Worm (Caenorhabditis elegans) whole organism, young adult: ENCODE measurements around the gene T08G3.13.

Experiments used
- B0019.2 ChIP-seq: fragments of 200-800 bp; sonication (Bioruptor generic); conservative IDR thresholded peaks from 2 replicates; pipeline ENCODE4 v1.3.6; 2022; ENCODE audit warnings: missing genetic modification reagents, missing genetic modification characterization, missing compliant biosample characterization
- B0035.1 ChIP-seq: sonication (generic microtip); optimal IDR thresholded peaks from 2 replicates; lab custom pipeline; 2016; ENCODE audit warnings: missing genetic modification characterization, mild to moderate bottlenecking, missing compliant biosample characterization, missing genotype, missing genetic modification reagents
- B0261.1 ChIP-seq: sonication (generic microtip); optimal IDR thresholded peaks from 2 replicates; lab custom pipeline; 2016; ENCODE audit warnings: mild to moderate bottlenecking, missing genetic modification characterization, moderate library complexity, missing compliant biosample characterization
- C06A6.2 ChIP-seq: fragments of 200-800 bp; sonication (Bioruptor generic); conservative IDR thresholded peaks from 2 replicates; pipeline ENCODE4 v1.3.6; 2022; ENCODE audit warnings: missing genetic modification characterization, missing compliant biosample characterization
- C17E4.6 ChIP-seq: fragments of 200-800 bp; sonication (Bioruptor generic); IDR thresholded peaks from 2 replicates; pipeline ENCODE4 v1.3.6; 2022; ENCODE audit warnings: missing genetic modification reagents, missing genetic modification characterization, missing compliant biosample characterization
- D2030.7 ChIP-seq: fragments of 200-800 bp; sonication (Bioruptor generic); IDR thresholded peaks from 2 replicates; pipeline ENCODE4 v1.3.6; 2022; ENCODE audit warnings: missing genetic modification reagents, missing genetic modification characterization, missing compliant biosample characterization
- F10E7.11 ChIP-seq: sonication (generic microtip); optimal IDR thresholded peaks from 2 replicates; lab custom pipeline; 2017; ENCODE audit warnings: mild to moderate bottlenecking, missing genetic modification characterization, moderate library complexity, missing compliant biosample characterization
- F22D6.2 ChIP-seq: sonication (generic microtip); optimal IDR thresholded peaks from 2 replicates; lab custom pipeline; 2016; ENCODE audit warnings: mild to moderate bottlenecking, missing genetic modification characterization, missing compliant biosample characterization
- F23B12.7 ChIP-seq: sonication (generic microtip); optimal IDR thresholded peaks from 2 replicates; lab custom pipeline; 2017; ENCODE audit warnings: missing genetic modification characterization, mild to moderate bottlenecking, missing compliant biosample characterization, antibody characterized with exemption, moderate library complexity; ENCODE audit not compliant: insufficient read depth
- F39B2.1 ChIP-seq: fragments of 200-800 bp; sonication (Bioruptor generic); IDR thresholded peaks from 2 replicates; pipeline ENCODE4 v1.3.6; 2022; ENCODE audit warnings: missing genetic modification reagents, missing genetic modification characterization, missing compliant biosample characterization
- F52B5.7 ChIP-seq: sonication (generic microtip); optimal IDR thresholded peaks from 2 replicates; lab custom pipeline; 2016; ENCODE audit warnings: mild to moderate bottlenecking, missing genetic modification characterization, missing compliant biosample characterization
- T26A5.8 ChIP-seq: sonication (generic microtip); optimal IDR thresholded peaks from 2 replicates; lab custom pipeline; 2016; ENCODE audit warnings: missing genetic modification characterization, missing compliant biosample characterization
- Y67H2A.10 ChIP-seq: fragments of 200-800 bp; sonication (Bioruptor generic); conservative IDR thresholded peaks from 2 replicates; pipeline ENCODE4 v1.3.6; 2022; ENCODE audit warnings: missing genetic modification reagents, missing genetic modification characterization, missing compliant biosample characterization
- akir-1 ChIP-seq: fragments of 200-800 bp; sonication (Bioruptor generic); optimal IDR thresholded peaks from 2 replicates; lab custom pipeline; 2018; ENCODE audit warnings: mild to moderate bottlenecking, missing genetic modification characterization, moderate library complexity, missing compliant biosample characterization
- ama-1 ChIP-seq, 3 experiments: fragments of 150-350 bp in 1 of 3; sonication (generic microtip) in 2 of 3; optimal IDR thresholded peaks; 2 replicates each; lab custom pipeline; 2014 to 2018; ENCODE audit warnings: missing biosample characterization in 2 of 3, missing genetic modification characterization in 2 of 3, missing genetic modification reagents in 2 of 3
- aptf-2 ChIP-seq: fragments of 200-800 bp; sonication (Bioruptor generic); conservative IDR thresholded peaks from 2 replicates; pipeline ENCODE4 v1.3.6; 2022; ENCODE audit warnings: missing genetic modification reagents, missing genetic modification characterization, missing compliant biosample characterization
- attf-3 ChIP-seq: fragments of 200-800 bp; sonication (Bioruptor generic); conservative IDR thresholded peaks from 2 replicates; pipeline ENCODE4 v1.3.6; 2022; ENCODE audit warnings: missing genetic modification reagents, missing genetic modification characterization, missing compliant biosample characterization
- bed-1 ChIP-seq: fragments of 200-800 bp; sonication (Bioruptor generic); IDR thresholded peaks from 2 replicates; pipeline ENCODE4 v1.3.6; 2022; ENCODE audit warnings: missing genetic modification reagents, missing genetic modification characterization, missing compliant biosample characterization
- cebp-1 ChIP-seq, 2 experiments: fragments of 200-800 bp in 1 of 2; sonication (Bioruptor generic) in 1 of 2; sonication (generic microtip) in 1 of 2; IDR thresholded peaks in 1 of 2; optimal IDR thresholded peaks in 1 of 2; 2 replicates each; pipeline versions ENCODE4 v1.3.6 to Lab custom; 2017 to 2022; ENCODE audit warnings: missing compliant biosample characterization in 2 of 2, missing genetic modification characterization in 2 of 2, mild to moderate bottlenecking in 1 of 2, missing genetic modification reagents in 1 of 2, moderate library complexity in 1 of 2
- ceh-79 ChIP-seq: sonication (generic microtip); optimal IDR thresholded peaks from 2 replicates; lab custom pipeline; 2017; ENCODE audit warnings: mild to moderate bottlenecking, missing genetic modification characterization, missing compliant biosample characterization
- egl-18 ChIP-seq: fragments of 200-800 bp; sonication (Bioruptor generic); IDR thresholded peaks from 2 replicates; pipeline ENCODE4 v1.3.6; 2022; ENCODE audit warnings: missing genetic modification reagents, missing genetic modification characterization, missing compliant biosample characterization
- egl-44 ChIP-seq: fragments of 200-800 bp; sonication (Bioruptor generic); IDR thresholded peaks from 2 replicates; pipeline ENCODE4 v1.3.6; 2022; ENCODE audit warnings: missing genetic modification reagents, missing genetic modification characterization, missing compliant biosample characterization
- him-1 ChIP-seq: sonication (generic microtip); optimal IDR thresholded peaks from 2 replicates; lab custom pipeline; 2016; ENCODE audit warnings: missing genotype, missing genetic modification reagents, missing genetic modification characterization, missing compliant biosample characterization
- hmg-20 ChIP-seq: fragments of 200-800 bp; sonication (Bioruptor generic); IDR thresholded peaks from 2 replicates; pipeline ENCODE4 v1.3.6; 2022; ENCODE audit warnings: missing genetic modification reagents, missing genetic modification characterization, missing compliant biosample characterization
- hrde-1 ChIP-seq: sonication (generic microtip); optimal IDR thresholded peaks from 2 replicates; lab custom pipeline; 2016; ENCODE audit warnings: missing genetic modification characterization, mild to moderate bottlenecking, missing compliant biosample characterization, moderate library complexity, missing genotype, missing genetic modification reagents, borderline replicate concordance
- lin-40 ChIP-seq: sonication (generic microtip); optimal IDR thresholded peaks from 2 replicates; lab custom pipeline; 2016; ENCODE audit warnings: missing genetic modification characterization, mild to moderate bottlenecking, missing compliant biosample characterization, missing genotype, missing genetic modification reagents
- madf-10 ChIP-seq: sonication (generic microtip); optimal IDR thresholded peaks from 2 replicates; lab custom pipeline; 2016; ENCODE audit warnings: mild to moderate bottlenecking, missing genetic modification characterization, missing compliant biosample characterization
- madf-3 ChIP-seq: fragments of 200-800 bp; sonication (Bioruptor generic); IDR thresholded peaks from 2 replicates; pipeline ENCODE4 v1.3.6; 2022; ENCODE audit warnings: missing genetic modification reagents, missing genetic modification characterization, missing compliant biosample characterization
- mel-28 ChIP-seq: sonication (generic microtip); optimal IDR thresholded peaks from 2 replicates; lab custom pipeline; 2016; ENCODE audit warnings: borderline replicate concordance, mild to moderate bottlenecking, missing genetic modification characterization, missing compliant biosample characterization
- mes-4 ChIP-seq: sonication (generic microtip); optimal IDR thresholded peaks from 2 replicates; lab custom pipeline; 2016; ENCODE audit warnings: missing genotype, missing genetic modification characterization, missing compliant biosample characterization
- nfya-1 ChIP-seq: sonication (generic microtip); optimal IDR thresholded peaks from 2 replicates; lab custom pipeline; 2017; ENCODE audit warnings: antibody characterized with exemption, missing compliant biosample characterization, missing genetic modification characterization, borderline replicate concordance; ENCODE audit not compliant: insufficient read depth
- nfya-2 ChIP-seq: fragments of 200-800 bp; sonication (Bioruptor generic); IDR thresholded peaks from 2 replicates; pipeline ENCODE4 v1.3.6; 2022; ENCODE audit warnings: missing genetic modification reagents, missing genetic modification characterization, missing compliant biosample characterization
- nfyb-1 ChIP-seq: fragments of 200-800 bp; sonication (Bioruptor generic); IDR thresholded peaks from 2 replicates; pipeline ENCODE4 v1.3.6; 2022; ENCODE audit warnings: missing genetic modification reagents, missing genetic modification characterization, missing compliant biosample characterization
- nhr-27 ChIP-seq: fragments of 200-800 bp; sonication (Bioruptor generic); optimal IDR thresholded peaks from 2 replicates; lab custom pipeline; 2018; ENCODE audit warnings: mild to moderate bottlenecking, missing genetic modification characterization, moderate library complexity, missing compliant biosample characterization
- pha-4 ChIP-seq: fragments of 150-350 bp; sonication (generic microtip); optimal IDR thresholded peaks from 2 replicates; lab custom pipeline; 2014; ENCODE audit warnings: missing biosample characterization, missing genetic modification reagents, missing genetic modification characterization
- repo-1 ChIP-seq: sonication (generic microtip); optimal IDR thresholded peaks from 2 replicates; lab custom pipeline; 2017; ENCODE audit warnings: mild to moderate bottlenecking, missing genetic modification characterization, missing compliant biosample characterization
- sdz-38 ChIP-seq: sonication (generic microtip); optimal IDR thresholded peaks from 2 replicates; lab custom pipeline; 2016; ENCODE audit warnings: missing genotype, missing genetic modification characterization, missing compliant biosample characterization
- sptf-2 ChIP-seq: fragments of 200-800 bp; sonication (Bioruptor generic); optimal IDR thresholded peaks from 2 replicates; lab custom pipeline; 2018; ENCODE audit warnings: mild to moderate bottlenecking, missing genetic modification characterization, missing compliant biosample characterization
- tbx-9 ChIP-seq: sonication (generic microtip); optimal IDR thresholded peaks from 2 replicates; lab custom pipeline; 2016; ENCODE audit warnings: borderline replicate concordance, missing genetic modification characterization, inconsistent platforms, missing compliant biosample characterization
- tlf-1 ChIP-seq: fragments of 200-800 bp; sonication (Bioruptor generic); optimal IDR thresholded peaks from 2 replicates; lab custom pipeline; 2018; ENCODE audit warnings: mild to moderate bottlenecking, missing genetic modification characterization, missing compliant biosample characterization
- zfh-2 ChIP-seq: fragments of 200-800 bp; sonication (Bioruptor generic); conservative IDR thresholded peaks from 2 replicates; pipeline ENCODE4 v1.3.6; 2022; ENCODE audit warnings: missing genetic modification reagents, missing genetic modification characterization, missing compliant biosample characterization
- ztf-18 ChIP-seq: sonication (generic microtip); optimal IDR thresholded peaks from 2 replicates; lab custom pipeline; 2016; ENCODE audit warnings: missing genotype, mild to moderate bottlenecking, missing genetic modification characterization, missing compliant biosample characterization
- ztf-25 ChIP-seq: fragments of 200-800 bp; sonication (Bioruptor generic); IDR thresholded peaks from 2 replicates; pipeline ENCODE4 v1.3.6; 2022; ENCODE audit warnings: missing genetic modification reagents, missing genetic modification characterization, missing compliant biosample characterization
- ztf-26 ChIP-seq: sonication (generic microtip); optimal IDR thresholded peaks from 2 replicates; lab custom pipeline; 2017; ENCODE audit warnings: missing genetic modification characterization, missing compliant biosample characterization
- ztf-3 ChIP-seq: fragments of 200-800 bp; sonication (Bioruptor generic); optimal IDR thresholded peaks from 2 replicates; lab custom pipeline; 2018; ENCODE audit warnings: mild to moderate bottlenecking, missing genetic modification characterization, missing compliant biosample characterization

The T08G3.13 gene

ce11 chrV:16447735-16448134 lies at the start of gene T08G3.13:
TSS of gene T08G3.13 (plus strand) at chrV:16448035.
- TF ChIP-seq him-1 (tag; lab: Kevin White, UChicago) (no peak), pha-4 (tag; lab: Kevin White, UChicago) (no peak), akir-1 (GFP tag; lab: Kevin White, UChicago) (no peak), hmg-20 (GFP tag; lab: Robert Waterston, UW) (no peak), ama-1 (optimal IDR thresholded peaks at IDR 0.05; lab: Kevin White, UChicago) (no peak), ama-1 (GFP tag; optimal IDR thresholded peaks at IDR 0.05; lab: Kevin White, UChicago) (no peak), B0019.2 (GFP tag; lab: Robert Waterston, UW) (no peak), tbx-9 (tag; lab: Kevin White, UChicago) (no peak), nfya-1 (no peak), ceh-79 (tag; lab: Kevin White, UChicago) (no peak), Y67H2A.10 (GFP tag; lab: Robert Waterston, UW) (no peak), C17E4.6 (no peak), mes-4 (tag; lab: Kevin White, UChicago) (no peak), hrde-1 (no peak), egl-44 (GFP tag; lab: Robert Waterston, UW) (no peak)
- TF ChIP-seq, all 124 proteins: peak for 0

- TF ChIP-seq nhr-27 (tag; lab: Kevin White, UChicago) = no peak
- no peak for TF ChIP-seq F22D6.2 (tag; lab: Kevin White, UChicago)
- no peak for TF ChIP-seq egl-18 (GFP tag; lab: Robert Waterston, UW)
- TF ChIP-seq bed-1 (GFP tag; lab: Robert Waterston, UW) = no peak
- TF ChIP-seq sptf-2 (GFP tag; lab: Kevin White, UChicago) = no peak
- TF ChIP-seq madf-3 (GFP tag; lab: Robert Waterston, UW) = no peak
- no peak for TF ChIP-seq repo-1
- TF ChIP-seq C06A6.2 (GFP tag; lab: Robert Waterston, UW) = no peak
- TF ChIP-seq B0035.1 = no peak
- TF ChIP-seq sdz-38 (tag; lab: Kevin White, UChicago) = no peak
- no peak for TF ChIP-seq nfya-2
- no peak for TF ChIP-seq zfh-2 (GFP tag; lab: Robert Waterston, UW)
- no peak for TF ChIP-seq lin-40 (tag; lab: Kevin White, UChicago)
- no peak for TF ChIP-seq mel-28 (tag; lab: Kevin White, UChicago)
Observed at ce11 chrV:16399388-16399787, 48.4 kb upstream of the T08G3.13 start, which contains the start of gene sre-36. TSS of gene sre-36 (plus strand) at chrV:16399688.

- TF ChIP-seq ztf-3 (no peak), attf-3 (peak; percentile 62), cebp-1 (GFP tag; IDR thresholded peaks at IDR 0.05; lab: Robert Waterston, UW) (no peak), cebp-1 (tag; optimal IDR thresholded peaks at IDR 0.05; lab: Kevin White, UChicago) (peak; percentile 39), aptf-2 (GFP tag; lab: Robert Waterston, UW) (peak; percentile 72; the same call in 1 of the 2 replicates), B0261.1 (tag; lab: Kevin White, UChicago) (peak; percentile 15), F23B12.7 (tag; lab: Kevin White, UChicago) (peak; percentile 30), F39B2.1 (no peak), tlf-1 (GFP tag; lab: Kevin White, UChicago) (no peak), sdz-38 (tag; lab: Kevin White, UChicago) (no peak), bed-1 (GFP tag; lab: Robert Waterston, UW) (no peak), C17E4.6 (no peak), nfyb-1 (GFP tag; lab: Robert Waterston, UW) (no peak), F52B5.7 (tag; lab: Kevin White, UChicago) (no peak), T26A5.8 (tag; lab: Kevin White, UChicago) (no peak), madf-10 (tag; lab: Kevin White, UChicago) (peak; percentile 42), ztf-25 (no peak), ztf-18 (no peak), him-1 (tag; lab: Kevin White, UChicago) (no peak), F10E7.11 (tag; lab: Kevin White, UChicago) (no peak), ztf-26 (peak; percentile 2), D2030.7 (GFP tag; lab: Robert Waterston, UW) (peak; percentile 54)
Observed at ce11 chrV:16401519-16401918, 46.3 kb upstream of the T08G3.13 start, which contains the start of gene F13A7.14. TSS of gene F13A7.14 (plus strand) at chrV:16401891.
